Fruit fly (Drosophila melanogaster): ENCODE data around the gene Xe7.

The Xe7 gene

dm6 chr3R:5668928-5669739 is at the start of gene Xe7, which contains the start of gene Atg17:
Gene Xe7, minus strand, starts transcription at chr3R:5669334.
Gene Atg17, plus strand, starts transcription at chr3R:5669713.
- no peak for TF ChIP-seq CTCF (optimal IDR thresholded peaks at IDR 0.05)
- TF ChIP-seq CG8478 (optimal IDR thresholded peaks at IDR 0.05), result no peak

- TF ChIP-seq CG8478 (optimal IDR thresholded peaks at IDR 0.05), result no peak
- TF ChIP-seq CTCF (optimal IDR thresholded peaks at IDR 0.05), result no peak
These were observed 47.7 kb upstream of the Xe7 start, which contains the start of gene cas for dm6 chr3R:5716755-5717309. Gene cas, minus strand, starts transcription at chr3R:5716805.

dm6 chr3R:5705469-5706067 is 36.4 kb upstream of the Xe7 start:
- TF ChIP-seq CG8478 (optimal IDR thresholded peaks at IDR 0.05) (no peak), CTCF (optimal IDR thresholded peaks at IDR 0.05) (no peak)

dm6 chr3R:5704982-5705381 is 35.8 kb upstream of the Xe7 start:
- no peak for TF ChIP-seq CG8478 (optimal IDR thresholded peaks at IDR 0.05)
- no peak for TF ChIP-seq CTCF (optimal IDR thresholded peaks at IDR 0.05)

dm6 chr3R:5701104-5701503 is 32.0 kb upstream of the Xe7 start:
- TF ChIP-seq CG8478 (optimal IDR thresholded peaks at IDR 0.05) (no peak), CTCF (optimal IDR thresholded peaks at IDR 0.05) (no peak)

- no peak for TF ChIP-seq CTCF (optimal IDR thresholded peaks at IDR 0.05)
These were observed 27.2 kb upstream of the Xe7 start for dm6 chr3R:5696384-5696783.

- no peak for TF ChIP-seq CG8478 (optimal IDR thresholded peaks at IDR 0.05)
- no peak for TF ChIP-seq CTCF (optimal IDR thresholded peaks at IDR 0.05)
These were observed 25.3 kb upstream of the Xe7 start for dm6 chr3R:5694461-5694860.

- TF ChIP-seq CG8478 (optimal IDR thresholded peaks at IDR 0.05) (no peak), CTCF (optimal IDR thresholded peaks at IDR 0.05) (no peak)
These were observed 24.1 kb upstream of the Xe7 start, which contains the start of gene CG2104 for dm6 chr3R:5693186-5693585. Gene CG2104, minus strand, starts transcription at chr3R:5693286.

dm6 chr3R:5691042-5691441 is 21.9 kb upstream of the Xe7 start:
- TF ChIP-seq CTCF (optimal IDR thresholded peaks at IDR 0.05) (no peak), CG8478 (optimal IDR thresholded peaks at IDR 0.05) (no peak)

- no peak for TF ChIP-seq CG8478 (optimal IDR thresholded peaks at IDR 0.05)
- TF ChIP-seq CTCF (optimal IDR thresholded peaks at IDR 0.05), result no peak
These were observed 20.5 kb upstream of the Xe7 start for dm6 chr3R:5689626-5690025.

- TF ChIP-seq CG8478 (optimal IDR thresholded peaks at IDR 0.05) (no peak), CTCF (optimal IDR thresholded peaks at IDR 0.05) (no peak)
These were observed 17.1 kb upstream of the Xe7 start for dm6 chr3R:5686049-5686757.

- TF ChIP-seq CTCF (optimal IDR thresholded peaks at IDR 0.05) (peak in 1 of 2 experiments; percentile 27), CG8478 (optimal IDR thresholded peaks at IDR 0.05) (no peak)
These were observed 16.3 kb upstream of the Xe7 start, which contains the start of the genes Rab23 and plx for dm6 chr3R:5685269-5686048. Gene Rab23, minus strand, starts transcription at chr3R:5685434. Gene plx, plus strand, starts transcription at chr3R:5685855.

dm6 chr3R:5684550-5685118 is 15.5 kb upstream of the Xe7 start:
- TF ChIP-seq CTCF (optimal IDR thresholded peaks at IDR 0.05) (no peak), CG8478 (optimal IDR thresholded peaks at IDR 0.05) (no peak)
